Worm (Caenorhabditis elegans) whole organism, L1 larva: ENCODE results near the gene F56A8.8.

Experiments used
- C16A3.4 ChIP-seq: fragments of 150-350 bp; optimal IDR thresholded peaks from 2 replicates; lab custom pipeline; 2014; ENCODE audit warnings: missing biosample characterization, missing genetic modification characterization
- C34B4.2 ChIP-seq: sonication (generic microtip); optimal IDR thresholded peaks from 2 replicates; lab custom pipeline; 2017; ENCODE audit warnings: mild to moderate bottlenecking, missing genetic modification characterization, missing compliant biosample characterization
- Y116A8C.19 ChIP-seq: sonication (generic microtip); optimal IDR thresholded peaks from 2 replicates; lab custom pipeline; 2016; ENCODE audit warnings: missing compliant biosample characterization, missing genetic modification characterization, borderline replicate concordance
- aha-1 ChIP-seq: fragments of 150-350 bp; optimal IDR thresholded peaks from 2 replicates; lab custom pipeline; 2014; ENCODE audit warnings: missing biosample characterization, missing genetic modification characterization
- blmp-1 ChIP-seq: fragments of 150-350 bp; optimal IDR thresholded peaks from 2 replicates; lab custom pipeline; 2014; ENCODE audit warnings: missing biosample characterization, missing genetic modification characterization
- ceh-63 ChIP-seq: fragments of 200-800 bp; sonication (Bioruptor generic); optimal IDR thresholded peaks from 2 replicates; lab custom pipeline; 2018; ENCODE audit warnings: mild to moderate bottlenecking, missing genetic modification characterization, missing compliant biosample characterization
- ceh-82 ChIP-seq, 3 experiments: fragments of 150-350 bp in 1 of 3; sonication (generic microtip) in 2 of 3; optimal IDR thresholded peaks; 2 replicates each; lab custom pipeline; 2014 to 2017; ENCODE audit warnings: missing biosample characterization in 3 of 3, missing genetic modification characterization in 3 of 3
- ceh-88 ChIP-seq: fragments of 200-800 bp; sonication (Bioruptor generic); IDR thresholded peaks from 2 replicates; pipeline ENCODE4 v1.3.6; 2022; ENCODE audit warnings: missing genetic modification characterization, missing compliant biosample characterization
- ceh-90 ChIP-seq: sonication (generic microtip); optimal IDR thresholded peaks from 2 replicates; lab custom pipeline; 2016; ENCODE audit warnings: missing genetic modification characterization, missing compliant biosample characterization
- ces-1 ChIP-seq: fragments of 150-350 bp; optimal IDR thresholded peaks from 2 replicates; lab custom pipeline; 2014; ENCODE audit warnings: missing biosample characterization, missing genetic modification reagents, missing genetic modification characterization
- efl-1 ChIP-seq, 4 experiments: fragments of 150-350 bp; optimal IDR thresholded peaks in 3 of 4; peaks in 1 of 4; 1 replicate in 1 of 4; 2 replicates in 3 of 4; lab custom pipeline; 2014; ENCODE audit warnings: missing biosample characterization in 2 of 4, missing genetic modification characterization in 2 of 4, missing genetic modification reagents in 2 of 4
- efl-3 ChIP-seq: fragments of 200-800 bp; sonication (Bioruptor generic); optimal IDR thresholded peaks from 2 replicates; lab custom pipeline; 2018; ENCODE audit warnings: mild to moderate bottlenecking, missing genetic modification characterization, missing compliant biosample characterization
- egl-13 ChIP-seq: sonication (generic microtip); optimal IDR thresholded peaks from 2 replicates; lab custom pipeline; 2016; ENCODE audit warnings: missing genotype, missing genetic modification reagents, missing genetic modification characterization, missing compliant biosample characterization
- egl-27 ChIP-seq, 2 experiments: fragments of 150-350 bp in 1 of 2; sonication (generic microtip); optimal IDR thresholded peaks; 3 replicates each; lab custom pipeline; 2017 to 2018; ENCODE audit warnings: missing biosample characterization in 2 of 2, missing genetic modification characterization in 2 of 2, missing genetic modification reagents in 2 of 2
- elt-2 ChIP-seq: sonication (generic microtip); optimal IDR thresholded peaks from 2 replicates; lab custom pipeline; 2016; ENCODE audit warnings: missing genetic modification characterization, mild to moderate bottlenecking, inconsistent platforms, missing compliant biosample characterization, missing genetic modification reagents
- fkh-10 ChIP-seq: sonication (generic microtip); optimal IDR thresholded peaks from 2 replicates; lab custom pipeline; 2017; ENCODE audit warnings: missing biosample characterization, missing genetic modification reagents, missing genetic modification characterization
- fos-1 ChIP-seq: fragments of 150-350 bp; optimal IDR thresholded peaks from 2 replicates; lab custom pipeline; 2014; ENCODE audit warnings: missing biosample characterization, missing genetic modification characterization
- grh-1 ChIP-seq: fragments of 200-800 bp; sonication (Bioruptor generic); IDR thresholded peaks from 2 replicates; pipeline ENCODE4 v1.3.6; 2022; ENCODE audit warnings: missing genetic modification reagents, missing genetic modification characterization, missing compliant biosample characterization
- hlh-17 ChIP-seq: fragments of 200-800 bp; sonication (Bioruptor generic); optimal IDR thresholded peaks from 2 replicates; lab custom pipeline; 2018; ENCODE audit warnings: missing genetic modification characterization, mild to moderate bottlenecking, missing compliant biosample characterization, moderate library complexity, borderline replicate concordance
- hpl-2 ChIP-seq: fragments of 150-350 bp; optimal IDR thresholded peaks from 2 replicates; lab custom pipeline; 2014; ENCODE audit warnings: missing biosample characterization, missing genetic modification reagents, missing genetic modification characterization
- irx-1 ChIP-seq: sonication (generic microtip); optimal IDR thresholded peaks from 2 replicates; lab custom pipeline; 2016; ENCODE audit warnings: missing genetic modification characterization, missing compliant biosample characterization
- jun-1 ChIP-seq: fragments of 150-350 bp; optimal IDR thresholded peaks from 2 replicates; lab custom pipeline; 2014; ENCODE audit warnings: missing biosample characterization, missing genetic modification reagents, missing genetic modification characterization
- lin-13 ChIP-seq: fragments of 150-350 bp; optimal IDR thresholded peaks from 2 replicates; lab custom pipeline; 2014; ENCODE audit warnings: missing biosample characterization, missing genetic modification reagents, missing genetic modification characterization
- lin-14 ChIP-seq: fragments of 200-800 bp; sonication (Bioruptor generic); optimal IDR thresholded peaks from 2 replicates; lab custom pipeline; 2018; ENCODE audit warnings: mild to moderate bottlenecking, missing genetic modification characterization, moderate library complexity, missing compliant biosample characterization
- lin-15B ChIP-seq: fragments of 150-350 bp; sonication (generic microtip); optimal IDR thresholded peaks from 3 replicates; lab custom pipeline; 2014; ENCODE audit warnings: missing biosample characterization, missing genetic modification characterization
- lsy-2 ChIP-seq, 2 experiments: fragments of 150-350 bp; optimal IDR thresholded peaks; 2 replicates each; lab custom pipeline; 2014; ENCODE audit warnings: missing biosample characterization in 2 of 2, missing genetic modification characterization in 2 of 2
- mab-9 ChIP-seq: fragments of 200-800 bp; sonication (Bioruptor generic); IDR thresholded peaks from 2 replicates; pipeline ENCODE4 v1.3.6; 2022; ENCODE audit warnings: missing genetic modification reagents, missing genetic modification characterization, missing compliant biosample characterization
- mdl-1 ChIP-seq, 2 experiments: fragments of 150-350 bp; optimal IDR thresholded peaks; 2 replicates each; lab custom pipeline; 2014 to 2017; ENCODE audit warnings: missing biosample characterization in 2 of 2, missing genetic modification characterization in 2 of 2, inconsistent platforms in 1 of 2
- mef-2 ChIP-seq: fragments of 150-350 bp; optimal IDR thresholded peaks from 2 replicates; lab custom pipeline; 2014; ENCODE audit warnings: missing biosample characterization, missing genetic modification characterization
- nhr-12 ChIP-seq: sonication (generic microtip); optimal IDR thresholded peaks from 2 replicates; lab custom pipeline; 2017; ENCODE audit warnings: missing biosample characterization, missing genetic modification characterization
- nhr-20 ChIP-seq: sonication (generic microtip); optimal IDR thresholded peaks from 2 replicates; lab custom pipeline; 2016; ENCODE audit warnings: mild to moderate bottlenecking, missing genetic modification characterization, missing compliant biosample characterization
- nhr-47 ChIP-seq: sonication (generic microtip); optimal IDR thresholded peaks from 2 replicates; lab custom pipeline; 2016; ENCODE audit warnings: mild to moderate bottlenecking, missing genetic modification characterization, moderate library complexity, missing compliant biosample characterization
- nhr-71 ChIP-seq: sonication (generic microtip); optimal IDR thresholded peaks from 2 replicates; lab custom pipeline; 2016; ENCODE audit warnings: mild to moderate bottlenecking, missing genetic modification characterization, moderate library complexity, missing compliant biosample characterization
- nhr-76 ChIP-seq: sonication (generic microtip); optimal IDR thresholded peaks from 2 replicates; lab custom pipeline; 2017; ENCODE audit warnings: missing biosample characterization, missing genetic modification characterization
- nhr-77 ChIP-seq: fragments of 150-350 bp; optimal IDR thresholded peaks from 2 replicates; lab custom pipeline; 2014; ENCODE audit warnings: missing biosample characterization, missing genetic modification characterization
- nhr-85 ChIP-seq: sonication (generic microtip); peaks from one replicate; lab custom pipeline; 2016; ENCODE audit warnings: missing genetic modification characterization, inconsistent platforms, missing compliant biosample characterization
- pag-3 ChIP-seq: sonication (generic microtip); optimal IDR thresholded peaks from 2 replicates; lab custom pipeline; 2017; ENCODE audit warnings: missing genetic modification characterization, mild to moderate bottlenecking, missing compliant biosample characterization, antibody characterized with exemption, borderline replicate concordance; ENCODE audit not compliant: insufficient read depth
- pqm-1 ChIP-seq: sonication (generic microtip); optimal IDR thresholded peaks from 3 replicates; lab custom pipeline; 2017; ENCODE audit warnings: missing biosample characterization, missing genetic modification characterization
- snpc-4 ChIP-seq: fragments of 150-350 bp; optimal IDR thresholded peaks from 2 replicates; lab custom pipeline; 2014; ENCODE audit warnings: missing biosample characterization, missing genetic modification characterization
- snu-23 ChIP-seq: sonication (generic microtip); optimal IDR thresholded peaks from 2 replicates; lab custom pipeline; 2016; ENCODE audit warnings: missing genetic modification characterization, missing compliant biosample characterization
- sptf-1 ChIP-seq: fragments of 150-350 bp; optimal IDR thresholded peaks from 2 replicates; lab custom pipeline; 2014; ENCODE audit warnings: missing biosample characterization, missing genetic modification characterization
- swsn-7 ChIP-seq: sonication (generic microtip); optimal IDR thresholded peaks from 2 replicates; lab custom pipeline; 2016; ENCODE audit warnings: missing genetic modification characterization, missing compliant biosample characterization
- tlp-1 ChIP-seq: fragments of 150-350 bp; optimal IDR thresholded peaks from 2 replicates; lab custom pipeline; 2014; ENCODE audit warnings: missing biosample characterization, missing genetic modification characterization
- unc-30 ChIP-seq: sonication (generic microtip); optimal IDR thresholded peaks from 2 replicates; lab custom pipeline; 2017; ENCODE audit warnings: missing biosample characterization, missing genetic modification characterization
- unc-86 ChIP-seq: sonication (generic microtip); optimal IDR thresholded peaks from 2 replicates; lab custom pipeline; 2016; ENCODE audit warnings: missing genetic modification characterization, missing compliant biosample characterization
- unc-98 ChIP-seq: fragments of 200-800 bp; sonication (Bioruptor generic); IDR thresholded peaks from 2 replicates; pipeline ENCODE4 v1.3.6; 2022; ENCODE audit warnings: missing genetic modification characterization, missing compliant biosample characterization
- xbp-1 ChIP-seq: sonication (generic microtip); optimal IDR thresholded peaks from 2 replicates; lab custom pipeline; 2016; ENCODE audit warnings: missing genetic modification characterization, missing compliant biosample characterization
- zag-1 ChIP-seq: fragments of 150-350 bp; optimal IDR thresholded peaks from 2 replicates; lab custom pipeline; 2014; ENCODE audit warnings: missing biosample characterization, missing genetic modification characterization

The F56A8.8 gene

ce11 chrIII:13307107-13307506, 21.6 kb downstream of the F56A8.8 start, which contains the start of the genes klp-19 and slc-36.1 (continued):
- TF ChIP-seq sptf-1 (no peak), lin-13 (GFP tag; lab: Kevin White, UChicago) (peak; percentile 12), aha-1 (no peak), pag-3 (peak; percentile 22), nhr-71 (tag; lab: Kevin White, UChicago) (peak; percentile 67), ceh-63 (GFP tag; lab: Kevin White, UChicago) (no peak), mab-9 (no peak; the same call in 1 of the 2 replicates), nhr-47 (peak; percentile 60), xbp-1 (tag; lab: Kevin White, UChicago) (peak; percentile 34), hpl-2 (GFP tag; lab: Kevin White, UChicago) (no peak), unc-98 (GFP tag; lab: Robert Waterston, UW) (no peak), swsn-7 (tag; lab: Kevin White, UChicago) (peak; percentile 53), irx-1 (tag; lab: Kevin White, UChicago) (peak; percentile 38), egl-13 (no peak), C34B4.2 (no peak), zag-1 (tag; lab: Kevin White, UChicago) (no peak), blmp-1 (tag; lab: Kevin White, UChicago) (no peak), ceh-88 (GFP tag; lab: Robert Waterston, UW) (no peak), Y116A8C.19 (no peak), lin-15B (tag; lab: Kevin White, UChicago) (peak; percentile 41), lsy-2 (tag; optimal IDR thresholded peaks at IDR 0.05; lab: Kevin White, UChicago) (peak; percentile 62 to 68), nhr-20 (tag; lab: Kevin White, UChicago) (peak; percentile 32), mdl-1 (tag; optimal IDR thresholded peaks at IDR 0.05; lab: Kevin White, UChicago) (peak in 1 of 2 experiments; percentile 17), ces-1 (GFP tag; lab: Kevin White, UChicago) (no peak), efl-1 (optimal IDR thresholded peaks at IDR 0.05; lab: Kevin White, UChicago) (peak; percentile 76 to 83), efl-1 (GFP tag; optimal IDR thresholded peaks at IDR 0.05 in 1 of 2; lab: Kevin White, UChicago) (peak; percentile 88 to 98), fkh-10 (GFP tag; lab: Kevin White, UChicago) (no peak), ceh-90 (tag; lab: Kevin White, UChicago) (no peak), jun-1 (tag; lab: Kevin White, UChicago) (no peak), unc-30 (no peak), efl-3 (GFP tag; lab: Kevin White, UChicago) (no peak), tlp-1 (no peak), nhr-12 (tag; lab: Kevin White, UChicago) (no peak), snu-23 (GFP tag; lab: Kevin White, UChicago) (peak; percentile 66), nhr-77 (tag; lab: Kevin White, UChicago) (no peak), fos-1 (tag; lab: Kevin White, UChicago) (no peak), C16A3.4 (tag; lab: Kevin White, UChicago) (no peak), lin-14 (GFP tag; lab: Kevin White, UChicago) (no peak), unc-86 (tag; lab: Kevin White, UChicago) (peak; percentile 42), snpc-4 (tag; lab: Kevin White, UChicago) (no peak), ceh-82 (tag; optimal IDR thresholded peaks at IDR 0.05; lab: Kevin White, UChicago) (peak in 2 of 3 experiments; percentile 27 to 47), egl-27 (tag; optimal IDR thresholded peaks at IDR 0.05; lab: Kevin White, UChicago) (no peak), elt-2 (tag; lab: Kevin White, UChicago) (no peak), grh-1 (no peak), nhr-76 (tag; lab: Kevin White, UChicago) (no peak), hlh-17 (GFP tag; lab: Kevin White, UChicago) (no peak), nhr-85 (tag; lab: Kevin White, UChicago) (peak; percentile 46), pqm-1 (no peak), mef-2 (tag; lab: Kevin White, UChicago) (no peak)
